Worm (Caenorhabditis elegans) whole organism, late embryonic: ENCODE data around the gene F35H10.2.

Experiments used
- ama-1 ChIP-seq: fragments of 150-350 bp; optimal IDR thresholded peaks from 2 replicates; lab custom pipeline; 2014
- ceh-48 ChIP-seq: sonication (generic microtip); optimal IDR thresholded peaks from 2 replicates; lab custom pipeline; 2016; ENCODE audit warnings: missing genetic modification characterization, inconsistent platforms, missing compliant biosample characterization
- che-1 ChIP-seq: sonication (generic microtip); optimal IDR thresholded peaks from 2 replicates; lab custom pipeline; 2016; ENCODE audit warnings: mild to moderate bottlenecking, missing genetic modification characterization, missing compliant biosample characterization
- ets-4 ChIP-seq: sonication (generic microtip); optimal IDR thresholded peaks from 2 replicates; lab custom pipeline; 2016; ENCODE audit warnings: missing genetic modification characterization, missing compliant biosample characterization
- hlh-30 ChIP-seq: sonication (generic microtip); optimal IDR thresholded peaks from 2 replicates; lab custom pipeline; 2017; ENCODE audit warnings: antibody characterized with exemption, missing genetic modification characterization, missing compliant biosample characterization; ENCODE audit not compliant: insufficient read depth
- nhr-11 ChIP-seq: fragments of 150-350 bp; optimal IDR thresholded peaks from 2 replicates; lab custom pipeline; 2014; ENCODE audit warnings: missing biosample characterization, missing genetic modification characterization
- odd-2 ChIP-seq: sonication (generic microtip); optimal IDR thresholded peaks from 2 replicates; lab custom pipeline; 2017; ENCODE audit warnings: antibody characterized with exemption, mild to moderate bottlenecking, missing genetic modification characterization, missing compliant biosample characterization
- pat-9 ChIP-seq: fragments of 200-800 bp; sonication (Bioruptor generic); optimal IDR thresholded peaks from 2 replicates; lab custom pipeline; 2018; ENCODE audit warnings: mild to moderate bottlenecking, missing genetic modification characterization, moderate library complexity, missing compliant biosample characterization
- pax-1 ChIP-seq: fragments of 150-350 bp; optimal IDR thresholded peaks from 2 replicates; lab custom pipeline; 2014; ENCODE audit warnings: missing biosample characterization, missing genetic modification characterization
- sdc-2 ChIP-seq: sonication (generic microtip); optimal IDR thresholded peaks from 2 replicates; lab custom pipeline; 2016; ENCODE audit warnings: missing genotype, missing genetic modification characterization, missing compliant biosample characterization
- sox-2 ChIP-seq: fragments of 200-800 bp; sonication (Bioruptor generic); IDR thresholded peaks from 2 replicates; pipeline ENCODE4 v1.3.6; 2022; ENCODE audit warnings: missing genetic modification reagents, missing genetic modification characterization, missing compliant biosample characterization
- tbx-7 ChIP-seq: sonication (generic microtip); optimal IDR thresholded peaks from 2 replicates; lab custom pipeline; 2016; ENCODE audit warnings: missing genotype, missing genetic modification characterization, missing compliant biosample characterization
- unc-42 ChIP-seq: sonication (generic microtip); optimal IDR thresholded peaks from 2 replicates; lab custom pipeline; 2016; ENCODE audit warnings: missing genotype, missing genetic modification characterization, missing compliant biosample characterization

ce11 chrIV:8377501-8377900 lies 48.5 kb downstream of the F35H10.2 start, which contains the start of gene D2096.7:
- TF ChIP-seq nhr-11 (tag; lab: Kevin White, UChicago) (no peak), sdc-2 (no peak), ets-4 (no peak), odd-2 (no peak), unc-42 (tag; lab: Kevin White, UChicago) (no peak), ama-1 (lab: Kevin White, UChicago) (no peak), tbx-7 (tag; lab: Kevin White, UChicago) (no peak), che-1 (tag; lab: Kevin White, UChicago) (no peak), pat-9 (tag; lab: Kevin White, UChicago) (no peak), sox-2 (GFP tag; lab: Robert Waterston, UW) (no peak), hlh-30 (no peak), pax-1 (tag; lab: Kevin White, UChicago) (no peak), ceh-48 (tag; lab: Kevin White, UChicago) (no peak)
